Worm (Caenorhabditis elegans) whole organism, young adult: ENCODE data around the gene damt-1.

ENCODE experiments used
- B0019.2 ChIP-seq: fragments of 200-800 bp; sonication (Bioruptor generic); conservative IDR thresholded peaks from 2 replicates; pipeline ENCODE4 v1.3.6; 2022; ENCODE audit warnings: missing genetic modification reagents, missing genetic modification characterization, missing compliant biosample characterization
- B0336.3 ChIP-seq: fragments of 200-800 bp; sonication (Bioruptor generic); IDR thresholded peaks from 2 replicates; pipeline ENCODE4 v1.3.6; 2022; ENCODE audit warnings: missing genetic modification characterization, missing compliant biosample characterization
- C06A6.2 ChIP-seq: fragments of 200-800 bp; sonication (Bioruptor generic); conservative IDR thresholded peaks from 2 replicates; pipeline ENCODE4 v1.3.6; 2022; ENCODE audit warnings: missing genetic modification characterization, missing compliant biosample characterization
- D2030.7 ChIP-seq: fragments of 200-800 bp; sonication (Bioruptor generic); IDR thresholded peaks from 2 replicates; pipeline ENCODE4 v1.3.6; 2022; ENCODE audit warnings: missing genetic modification reagents, missing genetic modification characterization, missing compliant biosample characterization
- F10E7.11 ChIP-seq: sonication (generic microtip); optimal IDR thresholded peaks from 2 replicates; lab custom pipeline; 2017; ENCODE audit warnings: mild to moderate bottlenecking, missing genetic modification characterization, moderate library complexity, missing compliant biosample characterization
- F33H1.4 ChIP-seq: fragments of 200-800 bp; sonication (Bioruptor generic); IDR thresholded peaks from 2 replicates; pipeline ENCODE4 v1.3.6; 2022; ENCODE audit warnings: missing genetic modification reagents, missing genetic modification characterization, missing compliant biosample characterization
- K12H6.12 ChIP-seq: fragments of 200-800 bp; sonication (Bioruptor generic); optimal IDR thresholded peaks from 2 replicates; lab custom pipeline; 2018; ENCODE audit warnings: mild to moderate bottlenecking, missing genetic modification characterization, missing compliant biosample characterization
- T07F8.4 ChIP-seq: sonication (generic microtip); optimal IDR thresholded peaks from 2 replicates; lab custom pipeline; 2016; ENCODE audit warnings: mild to moderate bottlenecking, missing genetic modification characterization, moderate library complexity, missing compliant biosample characterization
- Y53F4B.3 ChIP-seq: fragments of 200-800 bp; sonication (Bioruptor generic); IDR thresholded peaks from 2 replicates; pipeline ENCODE4 v1.3.6; 2022; ENCODE audit warnings: missing genetic modification reagents, missing genetic modification characterization, missing compliant biosample characterization
- Y53G8AR.9 ChIP-seq: fragments of 200-800 bp; sonication (Bioruptor generic); conservative IDR thresholded peaks from 2 replicates; pipeline ENCODE4 v1.3.6; 2022; ENCODE audit warnings: missing genetic modification reagents, missing genetic modification characterization, missing compliant biosample characterization
- Y79H2A.3 ChIP-seq: fragments of 200-800 bp; sonication (Bioruptor generic); conservative IDR thresholded peaks from 2 replicates; pipeline ENCODE4 v1.3.6; 2022; ENCODE audit warnings: missing genetic modification reagents, missing genetic modification characterization, missing compliant biosample characterization
- ZK185.1 ChIP-seq: sonication (generic microtip); optimal IDR thresholded peaks from 2 replicates; lab custom pipeline; 2016; ENCODE audit warnings: mild to moderate bottlenecking, missing genetic modification characterization, missing compliant biosample characterization; ENCODE audit not compliant: poor library complexity, severe bottlenecking
- aptf-3 ChIP-seq: fragments of 200-800 bp; sonication (Bioruptor generic); IDR thresholded peaks from 2 replicates; pipeline ENCODE4 v1.3.6; 2022; ENCODE audit warnings: missing genetic modification characterization, missing compliant biosample characterization
- atf-7 ChIP-seq: sonication (generic microtip); optimal IDR thresholded peaks from 2 replicates; lab custom pipeline; 2017; ENCODE audit warnings: mild to moderate bottlenecking, missing genetic modification characterization, missing compliant biosample characterization
- ceh-100 ChIP-seq: fragments of 200-800 bp; sonication (Bioruptor generic); IDR thresholded peaks from 2 replicates; pipeline ENCODE4 v1.3.6; 2022; ENCODE audit warnings: missing genetic modification reagents, missing genetic modification characterization, missing compliant biosample characterization
- ceh-27 ChIP-seq: fragments of 200-800 bp; sonication (Bioruptor generic); optimal IDR thresholded peaks from 2 replicates; lab custom pipeline; 2018; ENCODE audit warnings: mild to moderate bottlenecking, missing genetic modification characterization, moderate library complexity, missing compliant biosample characterization
- ceh-79 ChIP-seq: sonication (generic microtip); optimal IDR thresholded peaks from 2 replicates; lab custom pipeline; 2017; ENCODE audit warnings: mild to moderate bottlenecking, missing genetic modification characterization, missing compliant biosample characterization
- die-1 ChIP-seq: sonication (generic microtip); optimal IDR thresholded peaks from 2 replicates; lab custom pipeline; 2016; ENCODE audit warnings: missing genotype, mild to moderate bottlenecking, missing genetic modification characterization, missing compliant biosample characterization
- egl-18 ChIP-seq: fragments of 200-800 bp; sonication (Bioruptor generic); IDR thresholded peaks from 2 replicates; pipeline ENCODE4 v1.3.6; 2022; ENCODE audit warnings: missing genetic modification reagents, missing genetic modification characterization, missing compliant biosample characterization
- ets-4 ChIP-seq: fragments of 200-800 bp; sonication (Bioruptor generic); optimal IDR thresholded peaks from 2 replicates; lab custom pipeline; 2018; ENCODE audit warnings: mild to moderate bottlenecking, missing genetic modification characterization, missing compliant biosample characterization
- hlh-12 ChIP-seq: sonication (generic microtip); optimal IDR thresholded peaks from 2 replicates; lab custom pipeline; 2016; ENCODE audit warnings: missing genetic modification characterization, missing compliant biosample characterization
- hmg-1.2 ChIP-seq: fragments of 200-800 bp; sonication (Bioruptor generic); IDR thresholded peaks from 2 replicates; pipeline ENCODE4 v1.3.6; 2022; ENCODE audit warnings: missing genetic modification reagents, missing genetic modification characterization, missing compliant biosample characterization
- lag-1 ChIP-seq: fragments of 200-800 bp; sonication (Bioruptor generic); IDR thresholded peaks from 2 replicates; pipeline ENCODE4 v1.3.6; 2022; ENCODE audit warnings: missing genetic modification reagents, missing genetic modification characterization, missing compliant biosample characterization
- let-526 ChIP-seq: fragments of 200-800 bp; sonication (Bioruptor generic); IDR thresholded peaks from 2 replicates; pipeline ENCODE4 v1.3.6; 2022; ENCODE audit warnings: missing genetic modification reagents, missing genetic modification characterization, missing compliant biosample characterization
- lin-35 ChIP-seq, 3 experiments: fragments of 150-350 bp in 2 of 3; sonication (generic microtip) in 1 of 3; optimal IDR thresholded peaks; 2 replicates each; lab custom pipeline; 2014 to 2018; ENCODE audit warnings: missing biosample characterization in 3 of 3, missing genetic modification characterization in 3 of 3, missing genetic modification reagents in 3 of 3
- lin-40 ChIP-seq: sonication (generic microtip); optimal IDR thresholded peaks from 2 replicates; lab custom pipeline; 2016; ENCODE audit warnings: missing genetic modification characterization, mild to moderate bottlenecking, missing compliant biosample characterization, missing genotype, missing genetic modification reagents
- lin-54 ChIP-seq: fragments of 200-800 bp; sonication (Bioruptor generic); optimal IDR thresholded peaks from 2 replicates; lab custom pipeline; 2018; ENCODE audit warnings: mild to moderate bottlenecking, missing genetic modification characterization, missing compliant biosample characterization
- lsy-27 ChIP-seq: sonication (generic microtip); optimal IDR thresholded peaks from 2 replicates; lab custom pipeline; 2017; ENCODE audit warnings: missing genetic modification characterization, mild to moderate bottlenecking, missing compliant biosample characterization, antibody characterized with exemption, missing genotype, borderline replicate concordance; ENCODE audit not compliant: insufficient read depth
- madf-10 ChIP-seq: sonication (generic microtip); optimal IDR thresholded peaks from 2 replicates; lab custom pipeline; 2016; ENCODE audit warnings: mild to moderate bottlenecking, missing genetic modification characterization, missing compliant biosample characterization
- madf-6 ChIP-seq: fragments of 200-800 bp; sonication (Bioruptor generic); IDR thresholded peaks from 2 replicates; pipeline ENCODE4 v1.3.6; 2022; ENCODE audit warnings: missing genetic modification reagents, missing genetic modification characterization, missing compliant biosample characterization
- mcd-1 ChIP-seq: fragments of 200-800 bp; sonication (Bioruptor generic); IDR thresholded peaks from 2 replicates; pipeline ENCODE4 v1.3.6; 2022; ENCODE audit warnings: missing genetic modification reagents, missing genetic modification characterization, missing compliant biosample characterization
- mel-28 ChIP-seq: sonication (generic microtip); optimal IDR thresholded peaks from 2 replicates; lab custom pipeline; 2016; ENCODE audit warnings: borderline replicate concordance, mild to moderate bottlenecking, missing genetic modification characterization, missing compliant biosample characterization
- mes-4 ChIP-seq: sonication (generic microtip); optimal IDR thresholded peaks from 2 replicates; lab custom pipeline; 2016; ENCODE audit warnings: missing genotype, missing genetic modification characterization, missing compliant biosample characterization
- mxl-1 ChIP-seq: sonication (generic microtip); optimal IDR thresholded peaks from 2 replicates; lab custom pipeline; 2016; ENCODE audit warnings: missing genetic modification characterization, missing compliant biosample characterization
- nfyb-1 ChIP-seq: fragments of 200-800 bp; sonication (Bioruptor generic); IDR thresholded peaks from 2 replicates; pipeline ENCODE4 v1.3.6; 2022; ENCODE audit warnings: missing genetic modification reagents, missing genetic modification characterization, missing compliant biosample characterization
- nhr-27 ChIP-seq: fragments of 200-800 bp; sonication (Bioruptor generic); optimal IDR thresholded peaks from 2 replicates; lab custom pipeline; 2018; ENCODE audit warnings: mild to moderate bottlenecking, missing genetic modification characterization, moderate library complexity, missing compliant biosample characterization
- rcor-1 ChIP-seq: fragments of 200-800 bp; sonication (Bioruptor generic); IDR thresholded peaks from 2 replicates; pipeline ENCODE4 v1.3.6; 2022; ENCODE audit warnings: missing genetic modification reagents, missing genetic modification characterization, missing compliant biosample characterization
- rec-8 ChIP-seq, 2 experiments: sonication (generic microtip); optimal IDR thresholded peaks; 2 replicates each; lab custom pipeline; 2016; ENCODE audit warnings: mild to moderate bottlenecking in 2 of 2, missing genetic modification characterization in 2 of 2, missing genetic modification reagents in 2 of 2, missing genotype in 2 of 2, missing biosample characterization in 1 of 2, missing compliant biosample characterization in 1 of 2, moderate library complexity in 1 of 2
- sdz-38 ChIP-seq: sonication (generic microtip); optimal IDR thresholded peaks from 2 replicates; lab custom pipeline; 2016; ENCODE audit warnings: missing genotype, missing genetic modification characterization, missing compliant biosample characterization
- unc-62 ChIP-seq: fragments of 150-350 bp; optimal IDR thresholded peaks from 2 replicates; lab custom pipeline; 2014; ENCODE audit warnings: missing biosample characterization, missing genetic modification reagents, missing genetic modification characterization
- xnd-1 ChIP-seq: sonication (generic microtip); optimal IDR thresholded peaks from 2 replicates; lab custom pipeline; 2016; ENCODE audit warnings: missing genotype, missing genetic modification reagents, missing genetic modification characterization, missing compliant biosample characterization
- zim-3 ChIP-seq: sonication (generic microtip); optimal IDR thresholded peaks from 2 replicates; lab custom pipeline; 2017; ENCODE audit warnings: mild to moderate bottlenecking, missing genetic modification characterization, moderate library complexity, missing compliant biosample characterization
- ztf-26 ChIP-seq: sonication (generic microtip); optimal IDR thresholded peaks from 2 replicates; lab custom pipeline; 2017; ENCODE audit warnings: missing genetic modification characterization, missing compliant biosample characterization

damt-1 gene

ce11 chrII:5717831-5718230, 2.1 kb upstream of the damt-1 start, which contains the start of gene zipt-3:
zipt-3 (plus strand) TSS chrII:5718131.
- TF ChIP-seq lsy-27 (tag; lab: Kevin White, UChicago) (no peak), Y53G8AR.9 (GFP tag; lab: Robert Waterston, UW) (no peak), die-1 (tag; lab: Kevin White, UChicago) (no peak), egl-18 (GFP tag; lab: Robert Waterston, UW) (no peak), madf-10 (tag; lab: Kevin White, UChicago) (no peak)
- TF ChIP-seq, all 124 proteins: peak for 0

- TF ChIP-seq Y79H2A.3 (GFP tag; lab: Robert Waterston, UW) (no peak), lin-54 (GFP tag; lab: Kevin White, UChicago) (no peak), rcor-1 (GFP tag; lab: Robert Waterston, UW) (no peak), lag-1 (GFP tag; lab: Robert Waterston, UW) (no peak), D2030.7 (no peak), ztf-26 (tag; lab: Kevin White, UChicago) (no peak), zim-3 (tag; lab: Kevin White, UChicago) (no peak), K12H6.12 (peak; percentile 60), C06A6.2 (no peak), nhr-27 (tag; lab: Kevin White, UChicago) (no peak), F10E7.11 (tag; lab: Kevin White, UChicago) (no peak), lin-35 (GFP tag; optimal IDR thresholded peaks at IDR 0.05; lab: Kevin White, UChicago) (peak in 1 of 3 experiments; percentile 36), B0336.3 (GFP tag; lab: Robert Waterston, UW) (no peak), ceh-27 (GFP tag; lab: Kevin White, UChicago) (peak; percentile 34), F33H1.4 (GFP tag; lab: Robert Waterston, UW) (no peak), madf-6 (GFP tag; lab: Robert Waterston, UW) (no peak), egl-18 (GFP tag; lab: Robert Waterston, UW) (no peak), let-526 (GFP tag; lab: Robert Waterston, UW) (no peak), nfyb-1 (GFP tag; lab: Robert Waterston, UW) (no peak; the same call in 1 of the 2 replicates), ceh-100 (no peak), B0019.2 (GFP tag; lab: Robert Waterston, UW) (no peak), rec-8 (tag; optimal IDR thresholded peaks at IDR 0.05; lab: Kevin White, UChicago) (no peak), hmg-1.2 (peak; percentile 28; the same call in 1 of the 2 replicates), atf-7 (tag; lab: Kevin White, UChicago) (no peak), ceh-79 (no peak), unc-62 (GFP tag; lab: Kevin White, UChicago) (no peak), Y53F4B.3 (GFP tag; lab: Robert Waterston, UW) (no peak), madf-10 (tag; lab: Kevin White, UChicago) (no peak), mxl-1 (tag; lab: Kevin White, UChicago) (no peak), mcd-1 (GFP tag; lab: Robert Waterston, UW) (no peak), mel-28 (tag; lab: Kevin White, UChicago) (no peak), ZK185.1 (tag; lab: Kevin White, UChicago) (peak; percentile 46), xnd-1 (tag; lab: Kevin White, UChicago) (no peak), hlh-12 (tag; lab: Kevin White, UChicago) (no peak), sdz-38 (no peak), lin-40 (tag; lab: Kevin White, UChicago) (no peak), T07F8.4 (tag; lab: Kevin White, UChicago) (no peak), mes-4 (tag; lab: Kevin White, UChicago) (no peak), aptf-3 (no peak), ets-4 (no peak)
Measured at ce11 chrII:5725094-5725493, 5.1 kb downstream of the damt-1 start.
